Worm (Caenorhabditis elegans) whole organism, young adult: Measurements from ENCODE around the gene ntl-4.

Experiments used
- B0019.2 ChIP-seq: fragments of 200-800 bp; sonication (Bioruptor generic); conservative IDR thresholded peaks from 2 replicates; pipeline ENCODE4 v1.3.6; 2022; ENCODE audit warnings: missing genetic modification reagents, missing genetic modification characterization, missing compliant biosample characterization
- C06A6.2 ChIP-seq: fragments of 200-800 bp; sonication (Bioruptor generic); conservative IDR thresholded peaks from 2 replicates; pipeline ENCODE4 v1.3.6; 2022; ENCODE audit warnings: missing genetic modification characterization, missing compliant biosample characterization
- D2030.7 ChIP-seq: fragments of 200-800 bp; sonication (Bioruptor generic); IDR thresholded peaks from 2 replicates; pipeline ENCODE4 v1.3.6; 2022; ENCODE audit warnings: missing genetic modification reagents, missing genetic modification characterization, missing compliant biosample characterization
- F23B12.7 ChIP-seq: sonication (generic microtip); optimal IDR thresholded peaks from 2 replicates; lab custom pipeline; 2017; ENCODE audit warnings: missing genetic modification characterization, mild to moderate bottlenecking, missing compliant biosample characterization, antibody characterized with exemption, moderate library complexity; ENCODE audit not compliant: insufficient read depth
- F33H1.4 ChIP-seq: fragments of 200-800 bp; sonication (Bioruptor generic); IDR thresholded peaks from 2 replicates; pipeline ENCODE4 v1.3.6; 2022; ENCODE audit warnings: missing genetic modification reagents, missing genetic modification characterization, missing compliant biosample characterization
- F37B4.10 ChIP-seq: fragments of 200-800 bp; sonication (Bioruptor generic); IDR thresholded peaks from 2 replicates; pipeline ENCODE4 v1.3.6; 2022; ENCODE audit warnings: missing genetic modification characterization, missing compliant biosample characterization
- F49E8.2 ChIP-seq: sonication (generic microtip); optimal IDR thresholded peaks from 3 replicates; lab custom pipeline; 2017; ENCODE audit warnings: missing genetic modification characterization, mild to moderate bottlenecking, missing compliant biosample characterization, antibody characterized with exemption, moderate library complexity; ENCODE audit not compliant: insufficient read depth
- F52B5.7 ChIP-seq: sonication (generic microtip); optimal IDR thresholded peaks from 2 replicates; lab custom pipeline; 2016; ENCODE audit warnings: mild to moderate bottlenecking, missing genetic modification characterization, missing compliant biosample characterization
- K11D2.4 ChIP-seq: fragments of 200-800 bp; sonication (Bioruptor generic); IDR thresholded peaks from 2 replicates; pipeline ENCODE4 v1.3.6; 2022; ENCODE audit warnings: missing genetic modification reagents, missing genetic modification characterization, missing compliant biosample characterization
- Y67H2A.10 ChIP-seq: fragments of 200-800 bp; sonication (Bioruptor generic); conservative IDR thresholded peaks from 2 replicates; pipeline ENCODE4 v1.3.6; 2022; ENCODE audit warnings: missing genetic modification reagents, missing genetic modification characterization, missing compliant biosample characterization
- ZK185.1 ChIP-seq: sonication (generic microtip); optimal IDR thresholded peaks from 2 replicates; lab custom pipeline; 2016; ENCODE audit warnings: mild to moderate bottlenecking, missing genetic modification characterization, missing compliant biosample characterization; ENCODE audit not compliant: poor library complexity, severe bottlenecking
- cebp-1 ChIP-seq, 2 experiments: fragments of 200-800 bp in 1 of 2; sonication (Bioruptor generic) in 1 of 2; sonication (generic microtip) in 1 of 2; IDR thresholded peaks in 1 of 2; optimal IDR thresholded peaks in 1 of 2; 2 replicates each; pipeline versions ENCODE4 v1.3.6 to Lab custom; 2017 to 2022; ENCODE audit warnings: missing compliant biosample characterization in 2 of 2, missing genetic modification characterization in 2 of 2, mild to moderate bottlenecking in 1 of 2, missing genetic modification reagents in 1 of 2, moderate library complexity in 1 of 2
- ceh-100 ChIP-seq: fragments of 200-800 bp; sonication (Bioruptor generic); IDR thresholded peaks from 2 replicates; pipeline ENCODE4 v1.3.6; 2022; ENCODE audit warnings: missing genetic modification reagents, missing genetic modification characterization, missing compliant biosample characterization
- ceh-91 ChIP-seq: fragments of 200-800 bp; sonication (Bioruptor generic); IDR thresholded peaks from 2 replicates; pipeline ENCODE4 v1.3.6; 2022; ENCODE audit warnings: missing genetic modification reagents, missing genetic modification characterization, missing compliant biosample characterization
- ekl-4 ChIP-seq: fragments of 200-800 bp; sonication (Bioruptor generic); IDR thresholded peaks from 2 replicates; pipeline ENCODE4 v1.3.6; 2022; ENCODE audit warnings: missing genetic modification reagents, missing genetic modification characterization, missing compliant biosample characterization
- ets-4 ChIP-seq: fragments of 200-800 bp; sonication (Bioruptor generic); optimal IDR thresholded peaks from 2 replicates; lab custom pipeline; 2018; ENCODE audit warnings: mild to moderate bottlenecking, missing genetic modification characterization, missing compliant biosample characterization
- gei-17 ChIP-seq: fragments of 200-800 bp; sonication (Bioruptor generic); optimal IDR thresholded peaks from 2 replicates; lab custom pipeline; 2018; ENCODE audit warnings: mild to moderate bottlenecking, missing genetic modification characterization, missing compliant biosample characterization
- hlh-12 ChIP-seq: sonication (generic microtip); optimal IDR thresholded peaks from 2 replicates; lab custom pipeline; 2016; ENCODE audit warnings: missing genetic modification characterization, missing compliant biosample characterization
- hmg-1.2 ChIP-seq: fragments of 200-800 bp; sonication (Bioruptor generic); IDR thresholded peaks from 2 replicates; pipeline ENCODE4 v1.3.6; 2022; ENCODE audit warnings: missing genetic modification reagents, missing genetic modification characterization, missing compliant biosample characterization
- hmg-20 ChIP-seq: fragments of 200-800 bp; sonication (Bioruptor generic); IDR thresholded peaks from 2 replicates; pipeline ENCODE4 v1.3.6; 2022; ENCODE audit warnings: missing genetic modification reagents, missing genetic modification characterization, missing compliant biosample characterization
- hrde-1 ChIP-seq: sonication (generic microtip); optimal IDR thresholded peaks from 2 replicates; lab custom pipeline; 2016; ENCODE audit warnings: missing genetic modification characterization, mild to moderate bottlenecking, missing compliant biosample characterization, moderate library complexity, missing genotype, missing genetic modification reagents, borderline replicate concordance
- hsf-1 ChIP-seq: fragments of 200-800 bp; sonication (Bioruptor generic); IDR thresholded peaks from 2 replicates; pipeline ENCODE4 v1.3.6; 2022; ENCODE audit warnings: missing genetic modification reagents, missing genetic modification characterization, missing compliant biosample characterization
- lin-35 ChIP-seq, 3 experiments: fragments of 150-350 bp in 2 of 3; sonication (generic microtip) in 1 of 3; optimal IDR thresholded peaks; 2 replicates each; lab custom pipeline; 2014 to 2018; ENCODE audit warnings: missing biosample characterization in 3 of 3, missing genetic modification characterization in 3 of 3, missing genetic modification reagents in 3 of 3
- lin-54 ChIP-seq: fragments of 200-800 bp; sonication (Bioruptor generic); optimal IDR thresholded peaks from 2 replicates; lab custom pipeline; 2018; ENCODE audit warnings: mild to moderate bottlenecking, missing genetic modification characterization, missing compliant biosample characterization
- lsy-27 ChIP-seq: sonication (generic microtip); optimal IDR thresholded peaks from 2 replicates; lab custom pipeline; 2017; ENCODE audit warnings: missing genetic modification characterization, mild to moderate bottlenecking, missing compliant biosample characterization, antibody characterized with exemption, missing genotype, borderline replicate concordance; ENCODE audit not compliant: insufficient read depth
- madf-3 ChIP-seq: fragments of 200-800 bp; sonication (Bioruptor generic); IDR thresholded peaks from 2 replicates; pipeline ENCODE4 v1.3.6; 2022; ENCODE audit warnings: missing genetic modification reagents, missing genetic modification characterization, missing compliant biosample characterization
- mxl-1 ChIP-seq: sonication (generic microtip); optimal IDR thresholded peaks from 2 replicates; lab custom pipeline; 2016; ENCODE audit warnings: missing genetic modification characterization, missing compliant biosample characterization
- nhr-120 ChIP-seq: fragments of 200-800 bp; sonication (Bioruptor generic); IDR thresholded peaks from 2 replicates; pipeline ENCODE4 v1.3.6; 2022; ENCODE audit warnings: missing genetic modification characterization, missing compliant biosample characterization
- nhr-179 ChIP-seq: sonication (generic microtip); optimal IDR thresholded peaks from 2 replicates; lab custom pipeline; 2016; ENCODE audit warnings: mild to moderate bottlenecking, missing genetic modification characterization, missing compliant biosample characterization
- pbrm-1 ChIP-seq: fragments of 200-800 bp; sonication (Bioruptor generic); IDR thresholded peaks from 2 replicates; pipeline ENCODE4 v1.3.6; 2022; ENCODE audit warnings: missing genetic modification reagents, missing genetic modification characterization, missing compliant biosample characterization
- rcor-1 ChIP-seq: fragments of 200-800 bp; sonication (Bioruptor generic); IDR thresholded peaks from 2 replicates; pipeline ENCODE4 v1.3.6; 2022; ENCODE audit warnings: missing genetic modification reagents, missing genetic modification characterization, missing compliant biosample characterization
- snpc-1.3 ChIP-seq: sonication (generic microtip); optimal IDR thresholded peaks from 2 replicates; lab custom pipeline; 2017; ENCODE audit warnings: missing genetic modification characterization, mild to moderate bottlenecking, missing compliant biosample characterization, antibody characterized with exemption, moderate library complexity, missing genotype, missing genetic modification reagents; ENCODE audit not compliant: insufficient read depth
- snpc-4 ChIP-seq, 5 experiments: fragments of 150-350 bp in 1 of 5; sonication (generic microtip) in 4 of 5; optimal IDR thresholded peaks; 2 replicates each; lab custom pipeline; 2014 to 2018; ENCODE audit warnings: missing genetic modification characterization in 5 of 5, missing biosample characterization in 3 of 5, antibody characterized with exemption in 2 of 5, mild to moderate bottlenecking in 2 of 5, missing compliant biosample characterization in 2 of 5, missing genotype in 2 of 5, moderate library complexity in 2 of 5, missing genetic modification reagents in 1 of 5
- somi-1 ChIP-seq: fragments of 200-800 bp; sonication (Bioruptor generic); optimal IDR thresholded peaks from 2 replicates; lab custom pipeline; 2018; ENCODE audit warnings: mild to moderate bottlenecking, missing genetic modification characterization, missing compliant biosample characterization
- unc-130 ChIP-seq: sonication (generic microtip); optimal IDR thresholded peaks from 2 replicates; lab custom pipeline; 2016; ENCODE audit warnings: missing genetic modification reagents, missing genetic modification characterization, missing compliant biosample characterization
- zfh-2 ChIP-seq: fragments of 200-800 bp; sonication (Bioruptor generic); conservative IDR thresholded peaks from 2 replicates; pipeline ENCODE4 v1.3.6; 2022; ENCODE audit warnings: missing genetic modification reagents, missing genetic modification characterization, missing compliant biosample characterization
- zim-3 ChIP-seq: sonication (generic microtip); optimal IDR thresholded peaks from 2 replicates; lab custom pipeline; 2017; ENCODE audit warnings: mild to moderate bottlenecking, missing genetic modification characterization, moderate library complexity, missing compliant biosample characterization
- ztf-26 ChIP-seq: sonication (generic microtip); optimal IDR thresholded peaks from 2 replicates; lab custom pipeline; 2017; ENCODE audit warnings: missing genetic modification characterization, missing compliant biosample characterization
- ztf-28 ChIP-seq: fragments of 200-800 bp; sonication (Bioruptor generic); IDR thresholded peaks from 2 replicates; pipeline ENCODE4 v1.3.6; 2022; ENCODE audit warnings: missing genetic modification reagents, missing genetic modification characterization, missing compliant biosample characterization
- ztf-3 ChIP-seq: fragments of 200-800 bp; sonication (Bioruptor generic); optimal IDR thresholded peaks from 2 replicates; lab custom pipeline; 2018; ENCODE audit warnings: mild to moderate bottlenecking, missing genetic modification characterization, missing compliant biosample characterization
- ztf-6 ChIP-seq: fragments of 200-800 bp; sonication (Bioruptor generic); IDR thresholded peaks from 2 replicates; pipeline ENCODE4 v1.3.6; 2022; ENCODE audit warnings: missing genetic modification reagents, missing genetic modification characterization, missing compliant biosample characterization

ntl-4 gene

DNA sequence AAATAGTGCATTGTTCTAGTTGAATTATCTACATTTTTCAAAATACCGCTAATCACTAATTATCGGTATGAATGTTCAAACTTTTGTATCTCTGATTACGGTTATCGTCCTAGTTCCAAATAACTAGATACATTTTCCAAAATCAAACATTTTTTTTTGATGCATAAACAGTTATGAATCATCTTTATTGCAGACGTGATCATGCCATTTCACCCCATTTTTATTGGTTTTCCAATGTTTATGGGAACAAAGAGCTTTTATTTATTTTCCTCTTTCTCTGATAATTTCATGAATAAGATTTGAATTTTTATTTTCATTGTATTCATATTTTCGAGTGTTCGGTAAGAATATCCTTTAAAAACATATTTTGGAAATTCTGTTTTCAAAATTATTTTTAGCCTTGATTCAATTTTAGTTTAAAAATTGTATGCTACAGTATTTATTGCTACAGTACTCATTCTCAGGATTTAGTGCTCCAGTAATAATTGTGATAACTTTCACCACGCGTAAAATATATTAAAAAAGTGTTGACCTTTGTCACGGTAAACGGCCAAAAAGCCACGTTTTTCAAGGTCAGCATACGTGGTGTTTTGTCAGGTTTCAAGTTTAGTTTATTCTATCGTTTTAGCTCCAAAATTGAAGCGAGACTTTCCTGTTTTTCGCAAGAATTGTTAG lies 46.4 kb downstream of the ntl-4 start, which contains the start of gene csr-1:
Gene csr-1 (plus strand): TSS at position 625 of the 675 bp plus-strand sequence.
- TF ChIP-seq ets-4 (GFP tag; lab: Kevin White, UChicago) (no peak), nhr-120 (GFP tag; lab: Robert Waterston, UW) (no peak), C06A6.2 (GFP tag; lab: Robert Waterston, UW) (no peak), F33H1.4 (GFP tag; lab: Robert Waterston, UW) (no peak), ztf-3 (no peak), F52B5.7 (tag; lab: Kevin White, UChicago) (no peak), nhr-179 (tag; lab: Kevin White, UChicago) (no peak), lin-35 (GFP tag; optimal IDR thresholded peaks at IDR 0.05; lab: Kevin White, UChicago) (no peak), pbrm-1 (no peak), F37B4.10 (no peak), ceh-100 (no peak), F23B12.7 (tag; lab: Kevin White, UChicago) (no peak), hrde-1 (tag; lab: Kevin White, UChicago) (no peak), rcor-1 (GFP tag; lab: Robert Waterston, UW) (no peak), gei-17 (GFP tag; lab: Kevin White, UChicago) (no peak), hsf-1 (GFP tag; lab: Robert Waterston, UW) (no peak)
- TF ChIP-seq, all 124 proteins: peak for 0

DNA sequence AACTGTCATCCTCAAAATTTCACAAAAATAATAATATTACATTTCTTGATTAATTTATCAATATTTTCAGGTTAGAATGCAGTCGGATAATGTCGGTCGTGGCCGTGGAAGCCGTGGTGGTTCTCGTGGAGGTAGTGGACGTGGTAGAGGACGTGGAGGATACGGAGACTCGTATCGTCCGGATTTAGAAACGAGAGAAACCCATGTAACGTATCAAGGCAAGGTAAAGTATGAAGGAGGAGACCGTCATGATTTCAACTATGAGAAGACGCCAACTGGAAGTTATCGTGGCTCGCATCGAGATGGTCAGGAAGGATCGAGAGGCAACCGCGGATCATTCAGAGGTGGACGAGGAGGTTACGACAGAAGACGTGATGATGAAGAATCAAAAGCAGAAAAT lies 47.1 kb downstream of the ntl-4 start, which contains the start of gene frpr-10:
Gene frpr-10 (plus strand): TSS at position 301 of the 400 bp plus-strand sequence.
- TF ChIP-seq B0019.2 (GFP tag; lab: Robert Waterston, UW) (no peak), zfh-2 (GFP tag; lab: Robert Waterston, UW) (0 out of 2 replicates have a peak, but pooled peaks have one; percentile 20)

ce11 chrIV:7958092-7958491 lies 47.7 kb downstream of the ntl-4 start:
- TF ChIP-seq ztf-6, result no peak
- peak; percentile 81 for TF ChIP-seq F49E8.2
- TF ChIP-seq hmg-20 (GFP tag; lab: Robert Waterston, UW), result no peak
- peak; percentile 52 for TF ChIP-seq lin-54
- TF ChIP-seq ZK185.1 (tag; lab: Kevin White, UChicago), result no peak
- TF ChIP-seq hmg-1.2 (GFP tag; lab: Robert Waterston, UW), result peak; percentile 24; the same call in 1 of the 2 replicates
- no peak for TF ChIP-seq zim-3 (tag; lab: Kevin White, UChicago)
- TF ChIP-seq K11D2.4 (GFP tag; lab: Robert Waterston, UW), result no peak
- TF ChIP-seq D2030.7 (GFP tag; lab: Robert Waterston, UW), result peak; percentile 81
- no peak for TF ChIP-seq F52B5.7 (tag; lab: Kevin White, UChicago)
- no peak for TF ChIP-seq hlh-12 (tag; lab: Kevin White, UChicago)
- TF ChIP-seq snpc-1.3 (tag; lab: Kevin White, UChicago), result peak; percentile 83
- TF ChIP-seq ceh-91 (GFP tag; lab: Robert Waterston, UW), result peak; percentile 84
- TF ChIP-seq somi-1 (GFP tag; lab: Kevin White, UChicago), result no peak
- 0 out of 2 replicates have a peak, but pooled peaks have one; percentile 51 for TF ChIP-seq pbrm-1
- TF ChIP-seq madf-3, result peak; percentile 53; the same call in 1 of the 2 replicates
- TF ChIP-seq ekl-4, result 0 out of 2 replicates have a peak, but pooled peaks have one; percentile 13
- no peak for TF ChIP-seq cebp-1 (GFP tag; IDR thresholded peaks at IDR 0.05; lab: Robert Waterston, UW)
- TF ChIP-seq cebp-1 (tag; optimal IDR thresholded peaks at IDR 0.05; lab: Kevin White, UChicago), result no peak
- no peak for TF ChIP-seq lsy-27 (tag; lab: Kevin White, UChicago)
- peak; percentile 73 for TF ChIP-seq B0019.2 (GFP tag; lab: Robert Waterston, UW)
- no peak for TF ChIP-seq ztf-3
- TF ChIP-seq rcor-1 (GFP tag; lab: Robert Waterston, UW), result no peak
- no peak for TF ChIP-seq mxl-1 (tag; lab: Kevin White, UChicago)
- TF ChIP-seq Y67H2A.10 (GFP tag; lab: Robert Waterston, UW), result no peak
- TF ChIP-seq ztf-26 (tag; lab: Kevin White, UChicago), result no peak
- TF ChIP-seq unc-130 (GFP tag; lab: Kevin White, UChicago), result peak; percentile 77
- peak; percentile 4 for TF ChIP-seq snpc-4 (GFP tag; optimal IDR thresholded peaks at IDR 0.05; lab: Kevin White, UChicago)
- TF ChIP-seq snpc-4 (tag; optimal IDR thresholded peaks at IDR 0.05; lab: Kevin White, UChicago), result peak in 2 of 4 experiments; percentile 44 to 49
- no peak for TF ChIP-seq ztf-28
